Worm (Caenorhabditis elegans): ENCODE measurements around the gene R11D1.7.

ce11 chrV:12714120-12714519 lies 5.7 kb upstream of the R11D1.7 start, which contains the start of gene R11D1.4:
- TF ChIP-seq fos-1 (tag; optimal IDR thresholded peaks at IDR 0.05) (no peak), elt-3 (tag; optimal IDR thresholded peaks at IDR 0.05) (no peak), lin-35 (GFP tag; optimal IDR thresholded peaks at IDR 0.05) (no peak), fkh-10 (GFP tag; optimal IDR thresholded peaks at IDR 0.05) (no peak), nhr-76 (tag; optimal IDR thresholded peaks at IDR 0.05) (no peak), sptf-1 (tag; optimal IDR thresholded peaks at IDR 0.05) (no peak), unc-98 (GFP tag; IDR thresholded peaks at IDR 0.05) (no peak), egl-27 (tag; optimal IDR thresholded peaks at IDR 0.05) (no peak), nhr-12 (tag; optimal IDR thresholded peaks at IDR 0.05) (no peak), nhr-11 (tag; optimal IDR thresholded peaks at IDR 0.05) (no peak), fkh-4 (tag; optimal IDR thresholded peaks at IDR 0.05; ENCODE audit: borderline replicate concordance) (no peak)
